Fruit fly (Drosophila melanogaster) whole organism, embryonic: ENCODE data around the gene CG11791.

Experiments
- ATbp ChIP-seq: fragments of 200-800 bp; sonication (Bioruptor generic); optimal IDR thresholded peaks from 2 replicates; lab custom pipeline; 2017; ENCODE audit warnings: missing biosample characterization, mild to moderate bottlenecking, missing genetic modification characterization, missing genetic modification reagents
- Antp ChIP-seq: fragments of 200-800 bp; sonication (Bioruptor generic); optimal IDR thresholded peaks from 3 replicates; lab custom pipeline; 2016; ENCODE audit warnings: missing biosample characterization, missing genetic modification characterization
- Atf-2 ChIP-seq: fragments of 200-800 bp; sonication (Bioruptor generic); optimal IDR thresholded peaks from 2 replicates; lab custom pipeline; 2016; ENCODE audit warnings: missing biosample characterization, missing genetic modification characterization
- Atf6 ChIP-seq: fragments of 200-800 bp; sonication (Bioruptor generic); IDR thresholded peaks from 2 replicates; pipeline ENCODE4 v1.3.6; 2022; ENCODE audit warnings: missing biosample characterization, missing genetic modification characterization
- CG10147 ChIP-seq: fragments of 200-800 bp; sonication (Bioruptor generic); optimal IDR thresholded peaks from 2 replicates; lab custom pipeline; 2019; ENCODE audit warnings: missing biosample characterization, mild to moderate bottlenecking, missing genetic modification characterization, moderate library complexity
- CG10959 ChIP-seq: fragments of 200-800 bp; sonication (Bioruptor generic); IDR thresholded peaks from 2 replicates; pipeline ENCODE4 v1.3.6; 2022; ENCODE audit warnings: missing biosample characterization, missing genetic modification characterization
- CG12659 ChIP-seq: fragments of 200-800 bp; sonication (Bioruptor generic); optimal IDR thresholded peaks from 3 replicates; lab custom pipeline; 2017; ENCODE audit warnings: mild to moderate bottlenecking, missing biosample characterization, missing genetic modification reagents, missing genetic modification characterization
- CG13775 ChIP-seq: fragments of 200-800 bp; sonication (Bioruptor generic); optimal IDR thresholded peaks from 3 replicates; lab custom pipeline; 2017; ENCODE audit warnings: missing biosample characterization, mild to moderate bottlenecking, missing genetic modification characterization
- CG13894 ChIP-seq: fragments of 200-800 bp; sonication (Bioruptor generic); optimal IDR thresholded peaks from 3 replicates; lab custom pipeline; 2018; ENCODE audit warnings: missing biosample characterization, mild to moderate bottlenecking, missing genetic modification characterization, moderate library complexity
- CG2116 ChIP-seq: fragments of 200-800 bp; sonication (Bioruptor generic); optimal IDR thresholded peaks from 3 replicates; lab custom pipeline; 2018; ENCODE audit warnings: missing biosample characterization, mild to moderate bottlenecking, missing genetic modification characterization
- CG30431 ChIP-seq: fragments of 200-800 bp; sonication (Bioruptor generic); optimal IDR thresholded peaks from 2 replicates; lab custom pipeline; 2017; ENCODE audit warnings: missing biosample characterization, missing genetic modification characterization
- CG3847 ChIP-seq: fragments of 200-800 bp; sonication (Bioruptor generic); IDR thresholded peaks from 2 replicates; pipeline ENCODE4 v1.3.6; 2022; ENCODE audit warnings: missing biosample characterization, missing genetic modification characterization
- CG4617 ChIP-seq: fragments of 200-800 bp; sonication (Bioruptor generic); optimal IDR thresholded peaks from 3 replicates; lab custom pipeline; 2016; ENCODE audit warnings: missing biosample characterization, missing genetic modification characterization, borderline replicate concordance
- CG6854 ChIP-seq: fragments of 200-800 bp; sonication (Bioruptor generic); optimal IDR thresholded peaks from 3 replicates; lab custom pipeline; 2017; ENCODE audit warnings: missing biosample characterization, mild to moderate bottlenecking, missing genetic modification characterization
- CG8359 ChIP-seq: fragments of 200-800 bp; sonication (Bioruptor generic); optimal IDR thresholded peaks from 2 replicates; lab custom pipeline; 2017; ENCODE audit warnings: missing biosample characterization, mild to moderate bottlenecking, missing genetic modification characterization, borderline replicate concordance
- Dip3 ChIP-seq: fragments of 200-800 bp; sonication (Bioruptor generic); optimal IDR thresholded peaks from 3 replicates; lab custom pipeline; 2016; ENCODE audit warnings: missing biosample characterization, missing genetic modification characterization
- Dref ChIP-seq: fragments of 200-800 bp; sonication (Bioruptor generic); IDR thresholded peaks from 2 replicates; pipeline ENCODE4 v1.3.6; 2022; ENCODE audit warnings: missing biosample characterization, missing genetic modification characterization
- Gug ChIP-seq: fragments of 200-800 bp; sonication (Bioruptor generic); IDR thresholded peaks from 4 replicates; pipeline ENCODE4 v1.3.6; 2022; ENCODE audit warnings: missing biosample characterization, missing genetic modification characterization
- HmgD ChIP-seq: fragments of 200-800 bp; sonication (Bioruptor generic); optimal IDR thresholded peaks from 3 replicates; lab custom pipeline; 2016; ENCODE audit warnings: missing biosample characterization, missing genetic modification characterization
- Lhr ChIP-seq: fragments of 200-800 bp; sonication (Bioruptor generic); optimal IDR thresholded peaks from 3 replicates; lab custom pipeline; 2017; ENCODE audit warnings: mild to moderate bottlenecking, missing biosample characterization, missing genetic modification reagents, missing genetic modification characterization
- Lim3 ChIP-seq: fragments of 200-800 bp; sonication (Bioruptor generic); IDR thresholded peaks from 2 replicates; pipeline ENCODE4 v1.3.6; 2022; ENCODE audit warnings: missing biosample characterization, missing genetic modification characterization
- Meics ChIP-seq: fragments of 200-800 bp; sonication (Bioruptor generic); optimal IDR thresholded peaks from 2 replicates; lab custom pipeline; 2017; ENCODE audit warnings: missing biosample characterization, mild to moderate bottlenecking, missing genetic modification characterization
- Myb ChIP-seq: fragments of 200-800 bp; sonication (Bioruptor generic); optimal IDR thresholded peaks from 2 replicates; lab custom pipeline; 2016; ENCODE audit warnings: missing biosample characterization, missing genetic modification characterization
- NK7.1 ChIP-seq: fragments of 200-800 bp; sonication (Bioruptor generic); optimal IDR thresholded peaks from 3 replicates; lab custom pipeline; 2016; ENCODE audit warnings: missing biosample characterization, missing genetic modification characterization
- PHDP ChIP-seq: fragments of 200-800 bp; sonication (Bioruptor generic); optimal IDR thresholded peaks from 3 replicates; lab custom pipeline; 2018; ENCODE audit warnings: missing biosample characterization, mild to moderate bottlenecking, missing genetic modification characterization, moderate library complexity
- Pdp1 ChIP-seq, 2 experiments: fragments of 200-800 bp; sonication (Bioruptor generic); optimal IDR thresholded peaks; 3 replicates each; lab custom pipeline; 2016; ENCODE audit warnings: missing biosample characterization in 2 of 2, missing genetic modification characterization in 2 of 2, mild to moderate bottlenecking in 1 of 2, moderate library complexity in 1 of 2
- Ptx1 ChIP-seq: fragments of 200-800 bp; sonication (Bioruptor generic); IDR thresholded peaks from 2 replicates; pipeline ENCODE4 v1.3.6; 2022; ENCODE audit warnings: missing biosample characterization, missing genetic modification characterization
- Scr ChIP-seq: fragments of 200-800 bp; sonication (Bioruptor generic); IDR thresholded peaks from 2 replicates; pipeline ENCODE4 v1.3.6; 2022; ENCODE audit warnings: missing biosample characterization, missing genetic modification characterization; ENCODE audit not compliant: partially characterized antibody
- Sin3A ChIP-seq: fragments of >200 bp; optimal IDR thresholded peaks from 2 replicates; lab custom pipeline; 2018
- ara ChIP-seq: fragments of 200-800 bp; sonication (Bioruptor generic); IDR thresholded peaks from 2 replicates; pipeline ENCODE4 v1.3.6; 2022; ENCODE audit warnings: missing biosample characterization, missing genetic modification characterization
- caup ChIP-seq: fragments of 200-800 bp; sonication (Bioruptor generic); optimal IDR thresholded peaks from 3 replicates; lab custom pipeline; 2017; ENCODE audit warnings: missing biosample characterization, mild to moderate bottlenecking, missing genetic modification characterization, moderate library complexity; ENCODE audit not compliant: severe bottlenecking
- chm ChIP-seq: fragments of 200-800 bp; sonication (Bioruptor generic); IDR thresholded peaks from 2 replicates; pipeline ENCODE4 v1.3.6; 2022; ENCODE audit warnings: missing biosample characterization, missing genetic modification characterization
- fd64A ChIP-seq: fragments of 200-800 bp; sonication (Bioruptor generic); optimal IDR thresholded peaks from 3 replicates; lab custom pipeline; 2018; ENCODE audit warnings: missing biosample characterization, mild to moderate bottlenecking, missing genetic modification characterization
- gcm ChIP-seq: fragments of 200-800 bp; sonication (Bioruptor generic); optimal IDR thresholded peaks from 2 replicates; lab custom pipeline; 2019; ENCODE audit warnings: missing biosample characterization, mild to moderate bottlenecking, missing genetic modification characterization, moderate library complexity
- grn ChIP-seq: fragments of 200-800 bp; sonication (Bioruptor generic); optimal IDR thresholded peaks from 3 replicates; lab custom pipeline; 2017; ENCODE audit warnings: missing biosample characterization, missing genetic modification characterization
- h ChIP-seq: fragments of >200 bp; optimal IDR thresholded peaks from 2 replicates; lab custom pipeline; 2017
- hkb ChIP-seq, 2 experiments: fragments of 200-800 bp in 1 of 2; fragments of >200 bp in 1 of 2; sonication (Bioruptor generic) in 1 of 2; IDR thresholded peaks in 1 of 2; optimal IDR thresholded peaks in 1 of 2; 2 replicates each; pipeline versions ENCODE4 v1.3.6 to Lab custom; 2017 to 2022; ENCODE audit warnings: missing biosample characterization in 1 of 2, missing genetic modification characterization in 1 of 2
- insv ChIP-seq, 2 experiments: fragments of 200-800 bp; sonication (Bioruptor generic); optimal IDR thresholded peaks; 3 replicates each; lab custom pipeline; 2016 to 2018; ENCODE audit warnings: missing biosample characterization in 2 of 2, missing genetic modification characterization in 2 of 2
- kay ChIP-seq: fragments of 200-800 bp; sonication (Bioruptor generic); optimal IDR thresholded peaks from 2 replicates; lab custom pipeline; 2016; ENCODE audit warnings: missing biosample characterization, missing genetic modification characterization
- klu ChIP-seq: fragments of 200-800 bp; sonication (Bioruptor generic); IDR thresholded peaks from 2 replicates; pipeline ENCODE4 v1.3.6; 2022; ENCODE audit warnings: missing biosample characterization, missing genetic modification characterization
- knrl ChIP-seq: fragments of 200-800 bp; sonication (Bioruptor generic); IDR thresholded peaks from 3 replicates; pipeline ENCODE4 v1.3.6; 2022; ENCODE audit warnings: missing biosample characterization, missing genetic modification characterization; ENCODE audit not compliant: partially characterized antibody
- lbe ChIP-seq: fragments of 200-800 bp; sonication (Bioruptor generic); optimal IDR thresholded peaks from 2 replicates; lab custom pipeline; 2016; ENCODE audit warnings: missing biosample characterization, mild to moderate bottlenecking, missing genetic modification characterization
- nerfin-1 ChIP-seq: fragments of 200-800 bp; sonication (Bioruptor generic); optimal IDR thresholded peaks from 3 replicates; lab custom pipeline; 2019; ENCODE audit warnings: missing biosample characterization, mild to moderate bottlenecking, missing genetic modification characterization, moderate library complexity
- pzg ChIP-seq: fragments of 200-800 bp; sonication (Bioruptor generic); optimal IDR thresholded peaks from 3 replicates; lab custom pipeline; 2018; ENCODE audit warnings: missing biosample characterization, mild to moderate bottlenecking, missing genetic modification characterization, moderate library complexity
- sima ChIP-seq: fragments of 200-800 bp; sonication (Bioruptor generic); optimal IDR thresholded peaks from 2 replicates; lab custom pipeline; 2016; ENCODE audit warnings: missing biosample characterization, missing genetic modification characterization
- stc ChIP-seq: fragments of 200-800 bp; sonication (Bioruptor generic); IDR thresholded peaks from 2 replicates; pipeline ENCODE4 v1.3.6; 2022; ENCODE audit warnings: missing biosample characterization, missing genetic modification characterization
- sug ChIP-seq: fragments of 200-800 bp; optimal IDR thresholded peaks from 2 replicates; lab custom pipeline; 2019; ENCODE audit warnings: missing biosample characterization, mild to moderate bottlenecking, missing genetic modification characterization, moderate library complexity
- zfh2 ChIP-seq: fragments of 200-800 bp; sonication (Bioruptor generic); optimal IDR thresholded peaks from 2 replicates; lab custom pipeline; 2016; ENCODE audit warnings: missing biosample characterization, missing genetic modification characterization

Gene CG11791

dm6 chr3R:25027281-25028219, 21.9 kb upstream of the CG11791 start (continued):
- peak; percentile 28 for TF ChIP-seq lbe (GFP tag; lab: Kevin White, UChicago)
- no peak for TF ChIP-seq h (lab: Kevin White, UChicago)
- peak; percentile 31; the same call in 1 of the 2 replicates for TF ChIP-seq chm (GFP tag; lab: Robert Waterston, UW)
- TF ChIP-seq kay (GFP tag; lab: Kevin White, UChicago): peak; percentile 50
- peak; percentile 11 for TF ChIP-seq nerfin-1 (tag; lab: Kevin White, UChicago)
- peak; percentile 63 for TF ChIP-seq grn (GFP tag; lab: Kevin White, UChicago)
- no peak for TF ChIP-seq Dref (GFP tag; lab: Robert Waterston, UW)
- TF ChIP-seq knrl: no peak
- TF ChIP-seq Atf6: peak; percentile 32; the same call in 1 of the 2 replicates
- peak; percentile 10 for TF ChIP-seq zfh2 (GFP tag; lab: Kevin White, UChicago)
- no peak for TF ChIP-seq fd64A
- no peak for TF ChIP-seq CG13894
- no peak for TF ChIP-seq sima (GFP tag; lab: Kevin White, UChicago)
- peak; percentile 24; the same call in 1 of the 2 replicates for TF ChIP-seq stc (GFP tag; lab: Robert Waterston, UW)
- no peak for TF ChIP-seq Antp (GFP tag; lab: Kevin White, UChicago)
- TF ChIP-seq hkb (optimal IDR thresholded peaks at IDR 0.05; lab: Kevin White, UChicago): no peak
- TF ChIP-seq hkb (GFP tag; IDR thresholded peaks at IDR 0.05; lab: Robert Waterston, UW): peak; percentile 40; the same call in 1 of the 2 replicates
- TF ChIP-seq CG3847 (GFP tag; lab: Robert Waterston, UW): no peak
- no peak for TF ChIP-seq CG2116 (GFP tag; lab: Kevin White, UChicago)
- no peak for TF ChIP-seq gcm
- TF ChIP-seq insv (GFP tag; optimal IDR thresholded peaks at IDR 0.05; lab: Kevin White, UChicago): no peak
- no peak for TF ChIP-seq Gug (GFP tag; lab: Robert Waterston, UW)
- TF ChIP-seq Dip3 (GFP tag; lab: Kevin White, UChicago): peak; percentile 50
- peak; percentile 16 for TF ChIP-seq caup
- no peak for TF ChIP-seq pzg (GFP tag; lab: Kevin White, UChicago)
- TF ChIP-seq HmgD (GFP tag; lab: Kevin White, UChicago): no peak
- no peak for TF ChIP-seq Lim3 (GFP tag; lab: Robert Waterston, UW)
- no peak for TF ChIP-seq CG4617
- TF ChIP-seq Myb (GFP tag; lab: Kevin White, UChicago): peak; percentile 43
- TF ChIP-seq CG12659 (GFP tag; lab: Kevin White, UChicago): peak; percentile 68
- no peak for TF ChIP-seq ATbp (GFP tag; lab: Kevin White, UChicago)
- TF ChIP-seq Pdp1 (GFP tag; optimal IDR thresholded peaks at IDR 0.05; lab: Kevin White, UChicago): peak in 1 of 2 experiments; percentile 8
- TF ChIP-seq Meics: peak; percentile 75
- no peak for TF ChIP-seq Ptx1 (GFP tag; lab: Robert Waterston, UW)
- no peak for TF ChIP-seq CG10147 (GFP tag; lab: Kevin White, UChicago)
- no peak for TF ChIP-seq CG10959 (GFP tag; lab: Robert Waterston, UW)
- no peak for TF ChIP-seq ara (GFP tag; lab: Robert Waterston, UW)
- TF ChIP-seq CG13775 (GFP tag; lab: Kevin White, UChicago): peak; percentile 33
- TF ChIP-seq CG30431 (GFP tag; lab: Kevin White, UChicago): no peak
- peak; percentile 70 for TF ChIP-seq sug
- TF ChIP-seq klu: no peak
- TF ChIP-seq Sin3A (lab: Kevin White, UChicago): no peak
- TF ChIP-seq CG6854 (GFP tag; lab: Kevin White, UChicago): peak; percentile 4
- no peak for TF ChIP-seq Atf-2 (GFP tag; lab: Kevin White, UChicago)
- TF ChIP-seq Lhr (GFP tag; lab: Kevin White, UChicago): no peak
- peak; percentile 43 for TF ChIP-seq PHDP
- TF ChIP-seq NK7.1 (GFP tag; lab: Kevin White, UChicago): no peak
- no peak for TF ChIP-seq Scr
- no peak for TF ChIP-seq CG8359
